Fruit fly (Drosophila melanogaster): ENCODE data around the gene CG15484.
A peak's percentile ranks its signal among the peaks of the same experiment; 100 is the strongest.

The CG15484 gene

dm6 chr2L:12678286-12678685, 29.2 kb downstream of the CG15484 start:
- TF ChIP-seq CG15601 (tag; optimal IDR thresholded peaks at IDR 0.05) = peak; percentile 9
- TF ChIP-seq CG10565 (GFP tag; optimal IDR thresholded peaks at IDR 0.05) = no peak
- peak; percentile 83 for TF ChIP-seq Jarid2 (GFP tag; optimal IDR thresholded peaks at IDR 0.05)
- TF ChIP-seq gsb-n (tag; optimal IDR thresholded peaks at IDR 0.05) = peak; percentile 37
- TF ChIP-seq ken (GFP tag; IDR thresholded peaks at IDR 0.05) = no peak
- TF ChIP-seq ase (GFP tag; IDR thresholded peaks at IDR 0.05) = no peak
- TF ChIP-seq Nf-YB (GFP tag; optimal IDR thresholded peaks at IDR 0.05) = peak; percentile 96
- TF ChIP-seq dmrt11E (tag; optimal IDR thresholded peaks at IDR 0.05) = no peak
- peak; percentile 7; the same call in 1 of the 3 replicates for TF ChIP-seq zen2 (GFP tag; IDR thresholded peaks at IDR 0.05; ENCODE audit: partially characterized antibody)
- no peak for TF ChIP-seq ab (GFP tag; optimal IDR thresholded peaks at IDR 0.05)
- no peak for TF ChIP-seq CG31441 (GFP tag; IDR thresholded peaks at IDR 0.05)
- TF ChIP-seq z (GFP tag; IDR thresholded peaks at IDR 0.05) = no peak
- TF ChIP-seq mam (GFP tag; optimal IDR thresholded peaks at IDR 0.05) = no peak
- TF ChIP-seq Med (GFP tag) = no peak
- no peak for TF ChIP-seq CG16815 (GFP tag; optimal IDR thresholded peaks at IDR 0.05)
- TF ChIP-seq Mrtf (GFP tag; IDR thresholded peaks at IDR 0.05) = no peak
- no peak for TF ChIP-seq twi (tag; optimal IDR thresholded peaks at IDR 0.05)
- no peak for TF ChIP-seq Ssrp (tag; optimal IDR thresholded peaks at IDR 0.05)
- peak; percentile 3 for TF ChIP-seq CG8924 (tag; optimal IDR thresholded peaks at IDR 0.05)
- peak; percentile 17 for TF ChIP-seq HLHmδ (GFP tag; optimal IDR thresholded peaks at IDR 0.05)
- TF ChIP-seq NfI (GFP tag; optimal IDR thresholded peaks at IDR 0.05) = no peak
- TF ChIP-seq cwo (GFP tag; optimal IDR thresholded peaks at IDR 0.05) = no peak
- TF ChIP-seq Dip3 (GFP tag; optimal IDR thresholded peaks at IDR 0.05) = no peak
- TF ChIP-seq rib (GFP tag; IDR thresholded peaks at IDR 0.05) = peak; percentile 32; the same call in 1 of the 2 replicates
- TF ChIP-seq ATbp (GFP tag; optimal IDR thresholded peaks at IDR 0.05) = no peak
- TF ChIP-seq bcd (GFP tag; optimal IDR thresholded peaks at IDR 0.05) = no peak
- no peak for TF ChIP-seq org-1 (GFP tag; optimal IDR thresholded peaks at IDR 0.05)
- no peak for TF ChIP-seq Ravus (GFP tag; IDR thresholded peaks at IDR 0.05)
- TF ChIP-seq lab (GFP tag; optimal IDR thresholded peaks at IDR 0.05) = no peak
- peak; percentile 53 for TF ChIP-seq ac (GFP tag; optimal IDR thresholded peaks at IDR 0.05)
- peak; percentile 3 for TF ChIP-seq stwl (tag; optimal IDR thresholded peaks at IDR 0.05)
- TF ChIP-seq pnt (GFP tag; optimal IDR thresholded peaks at IDR 0.05) = no peak
- no peak for TF ChIP-seq wor (GFP tag; IDR thresholded peaks at IDR 0.05)
- no peak for TF ChIP-seq Sox100B (GFP tag; optimal IDR thresholded peaks at IDR 0.05)
- peak; percentile 88 for TF ChIP-seq CG1832 (GFP tag; optimal IDR thresholded peaks at IDR 0.05)
- no peak for TF ChIP-seq CG10431 (GFP tag; optimal IDR thresholded peaks at IDR 0.05)
- TF ChIP-seq HLH4C (GFP tag; IDR thresholded peaks at IDR 0.05; ENCODE audit: partially characterized antibody) = no peak; the same call in 2 of the 3 replicates
- TF ChIP-seq onecut (GFP tag; IDR thresholded peaks at IDR 0.05) = no peak
- TF ChIP-seq Trl (optimal IDR thresholded peaks at IDR 0.05) = peak; percentile 33 to 95
- no peak for TF ChIP-seq Trl (GFP tag; optimal IDR thresholded peaks at IDR 0.05)
- no peak for TF ChIP-seq Bdp1 (GFP tag; optimal IDR thresholded peaks at IDR 0.05)
- peak; percentile 95 for TF ChIP-seq cg (GFP tag; optimal IDR thresholded peaks at IDR 0.05)
- no peak for TF ChIP-seq unc-4 (GFP tag; IDR thresholded peaks at IDR 0.05; ENCODE audit: partially characterized antibody)
- no peak for TF ChIP-seq sna (GFP tag; IDR thresholded peaks at IDR 0.05; ENCODE audit: partially characterized antibody)
- TF ChIP-seq BtbVII (GFP tag; optimal IDR thresholded peaks at IDR 0.05) = no peak
- TF ChIP-seq CG17612 (GFP tag; IDR thresholded peaks at IDR 0.05) = no peak
- no peak for TF ChIP-seq CG10267 (tag; optimal IDR thresholded peaks at IDR 0.05)
- TF ChIP-seq ewg (GFP tag; optimal IDR thresholded peaks at IDR 0.05) = peak; percentile 3
- no peak for TF ChIP-seq CG2712 (tag; optimal IDR thresholded peaks at IDR 0.05)
- no peak for TF ChIP-seq gt (GFP tag; IDR thresholded peaks at IDR 0.05)
- TF ChIP-seq tup (GFP tag; optimal IDR thresholded peaks at IDR 0.05) = no peak

All from whole organism, embryonic.